Worm (Caenorhabditis elegans) whole organism, mixed stage, embryonic: ENCODE measurements around the gene nep-6.

Source experiments
- elt-1 ChIP-seq: sonication (generic microtip); optimal IDR thresholded peaks from 2 replicates; lab custom pipeline; 2017; ENCODE audit warnings: missing genetic modification characterization, mild to moderate bottlenecking, missing compliant biosample characterization, antibody characterized with exemption, moderate library complexity, borderline replicate concordance; ENCODE audit not compliant: insufficient read depth
- elt-3 ChIP-seq: fragments of 150-350 bp; optimal IDR thresholded peaks from 2 replicates; lab custom pipeline; 2014; ENCODE audit warnings: missing biosample characterization, missing genetic modification characterization
- snpc-4 ChIP-seq: fragments of 150-350 bp; optimal IDR thresholded peaks from 2 replicates; lab custom pipeline; 2014; ENCODE audit warnings: missing biosample characterization, missing genetic modification characterization
- unc-120 ChIP-seq: sonication (generic microtip); optimal IDR thresholded peaks from 2 replicates; lab custom pipeline; 2017; ENCODE audit warnings: missing genetic modification characterization, missing compliant biosample characterization; ENCODE audit not compliant: poor library complexity, severe bottlenecking

DNA sequence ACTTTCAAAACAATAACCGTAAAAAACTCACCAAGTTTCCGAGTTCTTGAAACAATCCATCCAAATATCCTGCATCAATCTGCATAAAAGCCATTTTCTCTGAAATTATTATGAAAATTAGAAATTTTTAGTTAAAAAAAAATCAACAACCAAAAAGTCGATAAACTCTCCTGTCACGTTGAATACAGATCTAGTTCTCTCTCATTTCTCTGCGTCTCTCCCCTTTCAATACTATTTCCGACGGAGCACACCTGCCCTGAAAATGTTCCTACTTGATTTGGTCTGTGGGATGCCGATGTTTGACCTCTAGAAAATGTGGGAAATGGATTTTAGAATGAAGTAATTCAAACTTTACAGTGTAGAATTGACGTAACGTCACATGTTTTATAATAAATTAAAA lies 29.1 kb upstream of the nep-6 start, which contains the start of gene T06D4.6:
- TF ChIP-seq elt-3, result no peak
- TF ChIP-seq unc-120, result no peak
- no peak for TF ChIP-seq elt-1 (tag; lab: Kevin White, UChicago)
- no peak for TF ChIP-seq snpc-4 (tag; lab: Kevin White, UChicago)
